Fruit fly (Drosophila melanogaster) whole organism, embryonic: ENCODE measurements around the gene CG17127.

Source experiments
- Bdp1 ChIP-seq: fragments of 200-800 bp; sonication (Bioruptor generic); optimal IDR thresholded peaks from 3 replicates; lab custom pipeline; 2016; ENCODE audit warnings: missing biosample characterization, missing genetic modification characterization
- Blimp-1 ChIP-seq: fragments of 200-800 bp; sonication (Bioruptor generic); optimal IDR thresholded peaks from 3 replicates; lab custom pipeline; 2018; ENCODE audit warnings: missing biosample characterization, missing genetic modification characterization, mild to moderate bottlenecking, moderate library complexity, missing genetic modification reagents
- CG10209 ChIP-seq: fragments of 200-800 bp; sonication (Bioruptor generic); optimal IDR thresholded peaks from 3 replicates; lab custom pipeline; 2017; ENCODE audit warnings: missing biosample characterization, mild to moderate bottlenecking, missing genetic modification characterization, missing genetic modification reagents
- CG10654 ChIP-seq: fragments of 200-800 bp; sonication (Bioruptor generic); optimal IDR thresholded peaks from 2 replicates; lab custom pipeline; 2016; ENCODE audit warnings: missing biosample characterization, missing genetic modification characterization
- CG10959 ChIP-seq: fragments of 200-800 bp; sonication (Bioruptor generic); IDR thresholded peaks from 2 replicates; pipeline ENCODE4 v1.3.6; 2022; ENCODE audit warnings: missing biosample characterization, missing genetic modification characterization
- CG11398 ChIP-seq: fragments of 200-800 bp; sonication (Bioruptor generic); optimal IDR thresholded peaks from 2 replicates; lab custom pipeline; 2016; ENCODE audit warnings: missing biosample characterization, missing genetic modification characterization
- CG11695 ChIP-seq: fragments of 200-800 bp; sonication (Bioruptor generic); IDR thresholded peaks from 3 replicates; pipeline ENCODE4 v1.3.6; 2022; ENCODE audit warnings: missing biosample characterization, missing genetic modification characterization
- CG12071 ChIP-seq: fragments of 200-800 bp; sonication (Bioruptor generic); optimal IDR thresholded peaks from 3 replicates; lab custom pipeline; 2018; ENCODE audit warnings: missing biosample characterization, mild to moderate bottlenecking, missing genetic modification characterization
- CG1233 ChIP-seq: fragments of 200-800 bp; sonication (Bioruptor generic); optimal IDR thresholded peaks from 4 replicates; lab custom pipeline; 2018; ENCODE audit warnings: missing biosample characterization, mild to moderate bottlenecking, missing genetic modification characterization
- CG12391 ChIP-seq: fragments of 200-800 bp; sonication (Bioruptor generic); optimal IDR thresholded peaks from 3 replicates; lab custom pipeline; 2018; ENCODE audit warnings: missing biosample characterization, mild to moderate bottlenecking, missing genetic modification characterization, moderate library complexity
- CG12744 ChIP-seq: fragments of 200-800 bp; sonication (Bioruptor generic); optimal IDR thresholded peaks from 2 replicates; lab custom pipeline; 2016; ENCODE audit warnings: missing biosample characterization, missing genetic modification characterization
- CG13123 ChIP-seq: fragments of 200-800 bp; sonication (Bioruptor generic); optimal IDR thresholded peaks from 2 replicates; lab custom pipeline; 2016; ENCODE audit warnings: missing biosample characterization, missing genetic modification characterization
- CG13287 ChIP-seq: fragments of 200-800 bp; sonication (Bioruptor generic); IDR thresholded peaks from 2 replicates; pipeline ENCODE4 v1.3.6; 2022; ENCODE audit warnings: missing biosample characterization, missing genetic modification characterization; ENCODE audit not compliant: partially characterized antibody
- CG15696 ChIP-seq: fragments of 200-800 bp; sonication (Bioruptor generic); optimal IDR thresholded peaks from 2 replicates; lab custom pipeline; 2019; ENCODE audit warnings: missing biosample characterization, mild to moderate bottlenecking, missing genetic modification characterization, moderate library complexity
- CG16815 ChIP-seq: fragments of 200-800 bp; sonication (Bioruptor generic); optimal IDR thresholded peaks from 3 replicates; lab custom pipeline; 2017; ENCODE audit warnings: missing biosample characterization, mild to moderate bottlenecking, missing genetic modification characterization
- CG18599 ChIP-seq: fragments of 200-800 bp; sonication (Bioruptor generic); optimal IDR thresholded peaks from 3 replicates; lab custom pipeline; 2017; ENCODE audit warnings: missing biosample characterization, missing genetic modification characterization, mild to moderate bottlenecking, moderate library complexity, missing genetic modification reagents
- CG30403 ChIP-seq: fragments of 200-800 bp; sonication (Bioruptor generic); optimal IDR thresholded peaks from 3 replicates; lab custom pipeline; 2016; ENCODE audit warnings: missing biosample characterization, missing genetic modification characterization
- CG8359 ChIP-seq: fragments of 200-800 bp; sonication (Bioruptor generic); optimal IDR thresholded peaks from 2 replicates; lab custom pipeline; 2017; ENCODE audit warnings: missing biosample characterization, mild to moderate bottlenecking, missing genetic modification characterization, borderline replicate concordance
- Dll ChIP-seq: fragments of 200-800 bp; sonication (Bioruptor generic); IDR thresholded peaks from 4 replicates; pipeline ENCODE4 v1.3.6; 2022; ENCODE audit warnings: missing biosample characterization, missing genetic modification characterization; ENCODE audit not compliant: partially characterized antibody
- Ets97D ChIP-seq: fragments of 200-800 bp; sonication (Bioruptor generic); optimal IDR thresholded peaks from 3 replicates; lab custom pipeline; 2016; ENCODE audit warnings: missing biosample characterization, missing genetic modification characterization
- Fer2 ChIP-seq: fragments of 200-800 bp; sonication (Bioruptor generic); optimal IDR thresholded peaks from 2 replicates; lab custom pipeline; 2018; ENCODE audit warnings: missing biosample characterization, mild to moderate bottlenecking, missing genetic modification characterization, moderate library complexity
- Hey ChIP-seq: fragments of 200-800 bp; sonication (Bioruptor generic); optimal IDR thresholded peaks from 3 replicates; lab custom pipeline; 2018; ENCODE audit warnings: missing biosample characterization, mild to moderate bottlenecking, missing genetic modification characterization
- HmgZ ChIP-seq: fragments of 200-800 bp; sonication (Bioruptor generic); optimal IDR thresholded peaks from 2 replicates; lab custom pipeline; 2018; ENCODE audit warnings: missing biosample characterization, mild to moderate bottlenecking, missing genetic modification characterization
- Lhr ChIP-seq: fragments of 200-800 bp; sonication (Bioruptor generic); optimal IDR thresholded peaks from 3 replicates; lab custom pipeline; 2017; ENCODE audit warnings: mild to moderate bottlenecking, missing biosample characterization, missing genetic modification reagents, missing genetic modification characterization
- MTF-1 ChIP-seq: fragments of 200-800 bp; sonication (Bioruptor generic); optimal IDR thresholded peaks from 2 replicates; lab custom pipeline; 2018; ENCODE audit warnings: missing biosample characterization, mild to moderate bottlenecking, missing genetic modification characterization, borderline replicate concordance
- Myb ChIP-seq: fragments of 200-800 bp; sonication (Bioruptor generic); optimal IDR thresholded peaks from 2 replicates; lab custom pipeline; 2016; ENCODE audit warnings: missing biosample characterization, missing genetic modification characterization
- PHDP ChIP-seq: fragments of 200-800 bp; sonication (Bioruptor generic); optimal IDR thresholded peaks from 3 replicates; lab custom pipeline; 2018; ENCODE audit warnings: missing biosample characterization, mild to moderate bottlenecking, missing genetic modification characterization, moderate library complexity
- Ravus ChIP-seq: fragments of 200-800 bp; sonication (Bioruptor generic); IDR thresholded peaks from 2 replicates; pipeline ENCODE4 v1.3.6; 2022; ENCODE audit warnings: missing biosample characterization, missing genetic modification characterization
- Sry-δ ChIP-seq: fragments of 200-800 bp; sonication (Bioruptor generic); optimal IDR thresholded peaks from 2 replicates; lab custom pipeline; 2016; ENCODE audit warnings: missing biosample characterization, missing genetic modification characterization
- TFAM ChIP-seq: fragments of 200-800 bp; sonication (Bioruptor generic); optimal IDR thresholded peaks from 2 replicates; lab custom pipeline; 2017; ENCODE audit warnings: missing biosample characterization, missing genetic modification characterization, inconsistent platforms
- aop ChIP-seq: fragments of 200-800 bp; sonication (Bioruptor generic); IDR thresholded peaks from 2 replicates; pipeline ENCODE4 v1.3.6; 2022; ENCODE audit warnings: missing biosample characterization, missing genetic modification characterization
- bbx ChIP-seq: fragments of 200-800 bp; sonication (Bioruptor generic); IDR thresholded peaks from 2 replicates; pipeline ENCODE4 v1.3.6; 2022; ENCODE audit warnings: missing biosample characterization, missing genetic modification characterization; ENCODE audit not compliant: partially characterized antibody
- bowl ChIP-seq: fragments of 200-800 bp; sonication (Bioruptor generic); IDR thresholded peaks from 2 replicates; pipeline ENCODE4 v1.3.6; 2022; ENCODE audit warnings: missing biosample characterization, missing genetic modification characterization
- cato ChIP-seq: fragments of 200-800 bp; sonication (Bioruptor generic); optimal IDR thresholded peaks from 2 replicates; lab custom pipeline; 2016; ENCODE audit warnings: missing biosample characterization, missing genetic modification characterization, borderline replicate concordance
- chm ChIP-seq: fragments of 200-800 bp; sonication (Bioruptor generic); IDR thresholded peaks from 2 replicates; pipeline ENCODE4 v1.3.6; 2022; ENCODE audit warnings: missing biosample characterization, missing genetic modification characterization
- dysf ChIP-seq: fragments of 200-800 bp; sonication (Bioruptor generic); IDR thresholded peaks from 3 replicates; pipeline ENCODE4 v1.3.6; 2022; ENCODE audit warnings: missing biosample characterization, missing genetic modification characterization
- gce ChIP-seq: fragments of 200-800 bp; sonication (Bioruptor generic); IDR thresholded peaks from 3 replicates; pipeline ENCODE4 v1.3.6; 2022; ENCODE audit warnings: missing biosample characterization, missing genetic modification characterization
- gt ChIP-seq: fragments of 200-800 bp; sonication (Bioruptor generic); IDR thresholded peaks from 2 replicates; pipeline ENCODE4 v1.3.6; 2022; ENCODE audit warnings: missing biosample characterization, missing genetic modification characterization
- hb ChIP-seq: fragments of 200-800 bp; sonication (Bioruptor generic); IDR thresholded peaks from 3 replicates; pipeline ENCODE4 v1.3.6; 2022; ENCODE audit warnings: missing biosample characterization, missing genetic modification characterization; ENCODE audit not compliant: partially characterized antibody
- her ChIP-seq: fragments of 200-800 bp; sonication (Bioruptor generic); optimal IDR thresholded peaks from 2 replicates; lab custom pipeline; 2016; ENCODE audit warnings: missing biosample characterization, missing genetic modification characterization
- lov ChIP-seq, 2 experiments: fragments of 200-800 bp in 1 of 2; fragments of >200 bp in 1 of 2; sonication (Bioruptor generic) in 1 of 2; IDR thresholded peaks in 1 of 2; optimal IDR thresholded peaks in 1 of 2; 2 replicates in 1 of 2; 3 replicates in 1 of 2; pipeline versions ENCODE4 v1.3.6 to Lab custom; 2017 to 2022; ENCODE audit warnings: missing biosample characterization in 1 of 2, missing genetic modification characterization in 1 of 2
- nerfin-2 ChIP-seq: fragments of 200-800 bp; sonication (Bioruptor generic); IDR thresholded peaks from 2 replicates; pipeline ENCODE4 v1.3.6; 2022; ENCODE audit warnings: missing biosample characterization, missing genetic modification characterization; ENCODE audit not compliant: partially characterized antibody
- oc ChIP-seq: fragments of 200-800 bp; sonication (Bioruptor generic); optimal IDR thresholded peaks from 2 replicates; lab custom pipeline; 2018; ENCODE audit warnings: missing biosample characterization, mild to moderate bottlenecking, missing genetic modification characterization, moderate library complexity
- peb ChIP-seq: fragments of 200-800 bp; sonication (Bioruptor generic); IDR thresholded peaks from 2 replicates; pipeline ENCODE4 v1.3.6; 2022; ENCODE audit warnings: missing biosample characterization, missing genetic modification characterization
- sc ChIP-seq, 3 experiments: fragments of >200 bp in 2 of 3; fragments of 200-800 bp in 1 of 3; sonication (Bioruptor generic) in 1 of 3; optimal IDR thresholded peaks; 2 replicates in 2 of 3; 3 replicates in 1 of 3; lab custom pipeline; 2017; ENCODE audit warnings: mild to moderate bottlenecking in 1 of 3, missing biosample characterization in 1 of 3, missing genetic modification characterization in 1 of 3, missing genetic modification reagents in 1 of 3
- ssp ChIP-seq: fragments of 200-800 bp; sonication (Bioruptor generic); IDR thresholded peaks from 2 replicates; pipeline ENCODE4 v1.3.6; 2022; ENCODE audit warnings: missing biosample characterization, missing genetic modification characterization
- tup ChIP-seq: fragments of 200-800 bp; sonication (Bioruptor generic); optimal IDR thresholded peaks from 2 replicates; lab custom pipeline; 2016; ENCODE audit warnings: missing biosample characterization, mild to moderate bottlenecking, missing genetic modification characterization, moderate library complexity
- wdn ChIP-seq: fragments of 200-800 bp; sonication (Bioruptor generic); IDR thresholded peaks from 2 replicates; pipeline ENCODE4 v1.3.6; 2022; ENCODE audit warnings: missing biosample characterization, missing genetic modification characterization
- wek ChIP-seq: fragments of 200-800 bp; sonication (Bioruptor generic); optimal IDR thresholded peaks from 3 replicates; lab custom pipeline; 2018; ENCODE audit warnings: missing biosample characterization, mild to moderate bottlenecking, missing genetic modification characterization, moderate library complexity
- zfh1 ChIP-seq: fragments of 200-800 bp; sonication (Bioruptor generic); IDR thresholded peaks from 3 replicates; pipeline ENCODE4 v1.3.6; 2022; ENCODE audit warnings: missing biosample characterization, missing genetic modification characterization

The CG17127 gene

DNA sequence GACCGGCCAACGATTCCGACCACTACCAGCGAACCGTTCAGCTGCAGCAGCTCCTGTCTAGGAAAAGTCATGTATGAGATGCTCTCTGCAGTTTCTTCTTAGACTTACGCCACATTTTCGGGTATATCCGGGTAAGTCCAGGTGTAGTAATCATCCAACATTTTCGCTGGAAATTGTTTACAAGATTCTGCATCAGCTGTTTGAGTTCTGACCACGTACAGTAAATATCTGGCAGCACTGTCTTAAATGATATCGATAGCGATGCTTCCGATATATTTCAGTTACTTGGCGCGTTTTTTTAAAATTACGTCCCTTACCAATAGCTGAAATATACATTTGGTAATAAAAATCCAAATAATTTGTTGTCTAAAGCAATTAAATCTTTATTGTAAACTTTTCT lies 27.0 kb upstream of the CG17127 start, which contains the start of gene CG6729 (continued):
- TF ChIP-seq CG12071 (GFP tag; lab: Kevin White, UChicago) (no peak), aop (GFP tag; lab: Robert Waterston, UW) (no peak), dysf (GFP tag; lab: Robert Waterston, UW) (no peak), her (GFP tag; lab: Kevin White, UChicago) (no peak), TFAM (GFP tag; lab: Kevin White, UChicago) (no peak), CG13123 (GFP tag; lab: Kevin White, UChicago) (no peak), CG10654 (no peak), bowl (no peak), bbx (peak; percentile 68), MTF-1 (GFP tag; lab: Kevin White, UChicago) (no peak), CG15696 (tag; lab: Kevin White, UChicago) (no peak), oc (no peak), PHDP (tag; lab: Kevin White, UChicago) (no peak), Blimp-1 (GFP tag; lab: Kevin White, UChicago) (no peak), CG12744 (GFP tag; lab: Kevin White, UChicago) (no peak), sc (optimal IDR thresholded peaks at IDR 0.05; lab: Kevin White, UChicago) (no peak), sc (GFP tag; optimal IDR thresholded peaks at IDR 0.05; lab: Kevin White, UChicago) (no peak), chm (GFP tag; lab: Robert Waterston, UW) (no peak), Ravus (no peak), HmgZ (tag; lab: Kevin White, UChicago) (peak; percentile 32), CG16815 (GFP tag; lab: Kevin White, UChicago) (no peak), lov (optimal IDR thresholded peaks at IDR 0.05; lab: Kevin White, UChicago) (no peak), lov (GFP tag; IDR thresholded peaks at IDR 0.05; lab: Robert Waterston, UW) (no peak), gce (GFP tag; lab: Robert Waterston, UW) (no peak), tup (GFP tag; lab: Kevin White, UChicago) (no peak), CG18599 (GFP tag; lab: Kevin White, UChicago) (no peak), Ets97D (GFP tag; lab: Kevin White, UChicago) (no peak), cato (GFP tag; lab: Kevin White, UChicago) (no peak), nerfin-2 (peak; percentile 64), Sry-δ (GFP tag; lab: Kevin White, UChicago) (peak; percentile 72), Bdp1 (no peak), CG30403 (GFP tag; lab: Kevin White, UChicago) (no peak), gt (GFP tag; lab: Robert Waterston, UW) (no peak), CG11695 (no peak), CG13287 (GFP tag; lab: Robert Waterston, UW) (peak; percentile 83), ssp (GFP tag; lab: Robert Waterston, UW) (no peak), Myb (GFP tag; lab: Kevin White, UChicago) (peak; percentile 91), CG12391 (tag; lab: Kevin White, UChicago) (no peak), Fer2 (tag; lab: Kevin White, UChicago) (no peak), Lhr (GFP tag; lab: Kevin White, UChicago) (no peak), CG10959 (GFP tag; lab: Robert Waterston, UW) (no peak), Hey (tag; lab: Kevin White, UChicago) (no peak), zfh1 (GFP tag; lab: Robert Waterston, UW) (no peak), CG11398 (GFP tag; lab: Kevin White, UChicago) (no peak), CG10209 (GFP tag; lab: Kevin White, UChicago) (no peak), wek (GFP tag; lab: Kevin White, UChicago) (no peak), CG1233 (GFP tag; lab: Kevin White, UChicago) (no peak), peb (GFP tag; lab: Robert Waterston, UW) (no peak), hb (GFP tag; lab: Robert Waterston, UW) (peak; percentile 68; the same call in 2 of the 3 replicates), wdn (GFP tag; lab: Robert Waterston, UW) (no peak), Dll (peak; percentile 79), CG8359 (GFP tag; lab: Kevin White, UChicago) (no peak)
